Fruit fly (Drosophila melanogaster) whole organism, embryonic: ENCODE results near the gene CG5191.

Experiments used
- B-H1 ChIP-seq: fragments of 200-800 bp; sonication (Bioruptor generic); IDR thresholded peaks from 3 replicates; pipeline ENCODE4 v1.3.6; 2022; ENCODE audit warnings: missing biosample characterization, missing genetic modification characterization
- Bgb ChIP-seq: fragments of 200-800 bp; sonication (Bioruptor generic); IDR thresholded peaks from 2 replicates; pipeline ENCODE4 v1.3.6; 2022; ENCODE audit warnings: missing biosample characterization, missing genetic modification characterization; ENCODE audit not compliant: partially characterized antibody
- Bteb2 ChIP-seq: fragments of 200-800 bp; sonication (Bioruptor generic); optimal IDR thresholded peaks from 2 replicates; lab custom pipeline; 2016; ENCODE audit warnings: missing biosample characterization, missing genetic modification characterization
- C15 ChIP-seq: fragments of 200-800 bp; sonication (Bioruptor generic); IDR thresholded peaks from 3 replicates; pipeline ENCODE4 v1.3.6; 2022; ENCODE audit warnings: missing biosample characterization, missing genetic modification characterization
- CG10147 ChIP-seq: fragments of 200-800 bp; sonication (Bioruptor generic); optimal IDR thresholded peaks from 2 replicates; lab custom pipeline; 2019; ENCODE audit warnings: missing biosample characterization, mild to moderate bottlenecking, missing genetic modification characterization, moderate library complexity
- CG10209 ChIP-seq: fragments of 200-800 bp; sonication (Bioruptor generic); optimal IDR thresholded peaks from 3 replicates; lab custom pipeline; 2017; ENCODE audit warnings: missing biosample characterization, mild to moderate bottlenecking, missing genetic modification characterization, missing genetic modification reagents
- CG10267 ChIP-seq: fragments of 200-800 bp; sonication (Bioruptor generic); optimal IDR thresholded peaks from 2 replicates; lab custom pipeline; 2018; ENCODE audit warnings: missing biosample characterization, mild to moderate bottlenecking, missing genetic modification characterization, moderate library complexity
- CG11085 ChIP-seq: fragments of 200-800 bp; sonication (Bioruptor generic); IDR thresholded peaks from 2 replicates; pipeline ENCODE4 v1.3.6; 2022; ENCODE audit warnings: missing biosample characterization, missing genetic modification characterization
- CG11560 ChIP-seq: fragments of 200-800 bp; sonication (Bioruptor generic); IDR thresholded peaks from 3 replicates; pipeline ENCODE4 v1.3.6; 2022; ENCODE audit warnings: missing biosample characterization, missing genetic modification characterization
- CG12659 ChIP-seq: fragments of 200-800 bp; sonication (Bioruptor generic); optimal IDR thresholded peaks from 3 replicates; lab custom pipeline; 2017; ENCODE audit warnings: mild to moderate bottlenecking, missing biosample characterization, missing genetic modification reagents, missing genetic modification characterization
- CG13424 ChIP-seq: fragments of 200-800 bp; sonication (Bioruptor generic); optimal IDR thresholded peaks from 2 replicates; lab custom pipeline; 2019; ENCODE audit warnings: missing biosample characterization, mild to moderate bottlenecking, missing genetic modification characterization, moderate library complexity
- CG15011 ChIP-seq: fragments of 200-800 bp; sonication (Bioruptor generic); optimal IDR thresholded peaks from 3 replicates; lab custom pipeline; 2018; ENCODE audit warnings: missing biosample characterization, mild to moderate bottlenecking, missing genetic modification characterization
- CG1602 ChIP-seq: fragments of 200-800 bp; sonication (Bioruptor generic); optimal IDR thresholded peaks from 3 replicates; lab custom pipeline; 2016; ENCODE audit warnings: missing biosample characterization, missing genetic modification characterization
- CG16813 ChIP-seq: fragments of 200-800 bp; sonication (Bioruptor generic); IDR thresholded peaks from 3 replicates; pipeline ENCODE4 v1.3.6; 2022; ENCODE audit warnings: missing biosample characterization, missing genetic modification characterization; ENCODE audit not compliant: partially characterized antibody
- CG17612 ChIP-seq: fragments of 200-800 bp; sonication (Bioruptor generic); IDR thresholded peaks from 2 replicates; pipeline ENCODE4 v1.3.6; 2022; ENCODE audit warnings: missing biosample characterization, missing genetic modification characterization
- CG18599 ChIP-seq: fragments of 200-800 bp; sonication (Bioruptor generic); optimal IDR thresholded peaks from 3 replicates; lab custom pipeline; 2017; ENCODE audit warnings: missing biosample characterization, missing genetic modification characterization, mild to moderate bottlenecking, moderate library complexity, missing genetic modification reagents
- CG32532 ChIP-seq: fragments of 200-800 bp; sonication (Bioruptor generic); IDR thresholded peaks from 2 replicates; pipeline ENCODE4 v1.3.6; 2022; ENCODE audit warnings: missing biosample characterization, missing genetic modification characterization
- CG3407 ChIP-seq: fragments of 200-800 bp; sonication (Bioruptor generic); optimal IDR thresholded peaks from 2 replicates; lab custom pipeline; 2018; ENCODE audit warnings: missing biosample characterization, mild to moderate bottlenecking, missing genetic modification characterization
- CG7786 ChIP-seq: fragments of 200-800 bp; sonication (Bioruptor generic); optimal IDR thresholded peaks from 2 replicates; lab custom pipeline; 2016; ENCODE audit warnings: missing biosample characterization, missing genetic modification characterization
- CG8089 ChIP-seq: fragments of 200-800 bp; sonication (Bioruptor generic); optimal IDR thresholded peaks from 3 replicates; lab custom pipeline; 2016; ENCODE audit warnings: missing biosample characterization, missing genetic modification characterization
- CHES-1-like ChIP-seq: fragments of 200-800 bp; sonication (Bioruptor generic); optimal IDR thresholded peaks from 2 replicates; lab custom pipeline; 2016; ENCODE audit warnings: missing biosample characterization, missing genetic modification characterization
- Dip3 ChIP-seq: fragments of 200-800 bp; sonication (Bioruptor generic); optimal IDR thresholded peaks from 3 replicates; lab custom pipeline; 2016; ENCODE audit warnings: missing biosample characterization, missing genetic modification characterization
- Doc2 ChIP-seq: fragments of 200-800 bp; sonication (Bioruptor generic); IDR thresholded peaks from 2 replicates; pipeline ENCODE4 v1.3.6; 2022; ENCODE audit warnings: missing biosample characterization, missing genetic modification characterization
- Dp ChIP-seq: fragments of 200-800 bp; sonication (Bioruptor generic); optimal IDR thresholded peaks from 2 replicates; lab custom pipeline; 2018; ENCODE audit warnings: missing biosample characterization, mild to moderate bottlenecking, missing genetic modification characterization, moderate library complexity
- Ets65A ChIP-seq: fragments of 200-800 bp; sonication (Bioruptor generic); peaks from one replicate; lab custom pipeline; 2016; ENCODE audit warnings: missing biosample characterization, missing genetic modification characterization
- HLH4C ChIP-seq: fragments of 200-800 bp; sonication (Bioruptor generic); IDR thresholded peaks from 3 replicates; pipeline ENCODE4 v1.3.6; 2022; ENCODE audit warnings: missing biosample characterization, missing genetic modification characterization; ENCODE audit not compliant: partially characterized antibody
- Meics ChIP-seq: fragments of 200-800 bp; sonication (Bioruptor generic); optimal IDR thresholded peaks from 2 replicates; lab custom pipeline; 2017; ENCODE audit warnings: missing biosample characterization, mild to moderate bottlenecking, missing genetic modification characterization
- Ravus ChIP-seq: fragments of 200-800 bp; sonication (Bioruptor generic); IDR thresholded peaks from 2 replicates; pipeline ENCODE4 v1.3.6; 2022; ENCODE audit warnings: missing biosample characterization, missing genetic modification characterization
- Sin3A ChIP-seq: fragments of >200 bp; optimal IDR thresholded peaks from 2 replicates; lab custom pipeline; 2018
- Six4 ChIP-seq: fragments of 200-800 bp; sonication (Bioruptor generic); optimal IDR thresholded peaks from 2 replicates; lab custom pipeline; 2016; ENCODE audit warnings: missing biosample characterization, missing genetic modification characterization
- Taf1 ChIP-seq: fragments of 200-800 bp; sonication (Bioruptor generic); IDR thresholded peaks from 2 replicates; pipeline ENCODE4 v1.3.6; 2022; ENCODE audit warnings: missing biosample characterization, missing genetic modification characterization
- Tbp ChIP-seq: fragments of >200 bp; optimal IDR thresholded peaks from 2 replicates; lab custom pipeline; 2018; ENCODE audit warnings: missing biosample characterization, missing genetic modification characterization
- Usf ChIP-seq: fragments of 200-800 bp; sonication (Bioruptor generic); optimal IDR thresholded peaks from 2 replicates; lab custom pipeline; 2017; ENCODE audit warnings: missing genotype, missing biosample characterization, missing genetic modification characterization
- cato ChIP-seq: fragments of 200-800 bp; sonication (Bioruptor generic); optimal IDR thresholded peaks from 2 replicates; lab custom pipeline; 2016; ENCODE audit warnings: missing biosample characterization, missing genetic modification characterization, borderline replicate concordance
- crol ChIP-seq: fragments of 200-800 bp; sonication (Bioruptor generic); IDR thresholded peaks from 2 replicates; pipeline ENCODE4 v1.3.6; 2022; ENCODE audit warnings: missing biosample characterization, missing genetic modification characterization
- dati ChIP-seq: fragments of 200-800 bp; sonication (Bioruptor generic); IDR thresholded peaks from 2 replicates; pipeline ENCODE4 v1.3.6; 2022; ENCODE audit warnings: missing biosample characterization, missing genetic modification characterization
- dmrt11E ChIP-seq: fragments of 200-800 bp; sonication (Bioruptor generic); optimal IDR thresholded peaks from 3 replicates; lab custom pipeline; 2018; ENCODE audit warnings: missing biosample characterization, mild to moderate bottlenecking, missing genetic modification characterization, moderate library complexity
- fd102C ChIP-seq: fragments of 200-800 bp; sonication (Bioruptor generic); optimal IDR thresholded peaks from 2 replicates; lab custom pipeline; 2018; ENCODE audit warnings: missing biosample characterization, mild to moderate bottlenecking, missing genetic modification characterization, moderate library complexity
- ftz-f1 ChIP-seq: fragments of 200-800 bp; sonication (Bioruptor generic); optimal IDR thresholded peaks from 2 replicates; lab custom pipeline; 2016; ENCODE audit warnings: missing biosample characterization, missing genetic modification characterization
- hb ChIP-seq: fragments of 200-800 bp; sonication (Bioruptor generic); IDR thresholded peaks from 3 replicates; pipeline ENCODE4 v1.3.6; 2022; ENCODE audit warnings: missing biosample characterization, missing genetic modification characterization; ENCODE audit not compliant: partially characterized antibody
- hth ChIP-seq: fragments of >200 bp; optimal IDR thresholded peaks from 2 replicates; lab custom pipeline; 2017; ENCODE audit warnings: inconsistent platforms
- jigr1 ChIP-seq: fragments of 200-800 bp; sonication (Bioruptor generic); IDR thresholded peaks from 3 replicates; pipeline ENCODE4 v1.3.6; 2022; ENCODE audit warnings: missing biosample characterization, missing genetic modification characterization
- jumu ChIP-seq: fragments of 200-800 bp; sonication (Bioruptor generic); optimal IDR thresholded peaks from 3 replicates; lab custom pipeline; 2016; ENCODE audit warnings: missing biosample characterization, missing genetic modification characterization
- lmd ChIP-seq: fragments of 200-800 bp; sonication (Bioruptor generic); IDR thresholded peaks from 2 replicates; pipeline ENCODE4 v1.3.6; 2022; ENCODE audit warnings: missing biosample characterization, missing genetic modification characterization
- rib ChIP-seq: fragments of 200-800 bp; sonication (Bioruptor generic); IDR thresholded peaks from 2 replicates; pipeline ENCODE4 v1.3.6; 2022; ENCODE audit warnings: missing biosample characterization, missing genetic modification characterization
- sd ChIP-seq: fragments of 200-800 bp; sonication (Bioruptor generic); optimal IDR thresholded peaks from 3 replicates; lab custom pipeline; 2018; ENCODE audit warnings: missing biosample characterization, mild to moderate bottlenecking, missing genetic modification characterization, moderate library complexity
- sr ChIP-seq: fragments of 200-800 bp; sonication (Bioruptor generic); IDR thresholded peaks from 3 replicates; pipeline ENCODE4 v1.3.6; 2022; ENCODE audit warnings: missing biosample characterization, missing genetic modification characterization
- tna ChIP-seq: fragments of 200-800 bp; sonication (Bioruptor generic); IDR thresholded peaks from 2 replicates; pipeline ENCODE4 v1.3.6; 2022; ENCODE audit warnings: missing biosample characterization, missing genetic modification characterization; ENCODE audit not compliant: partially characterized antibody
- vnd ChIP-seq: fragments of 200-800 bp; sonication (Bioruptor generic); IDR thresholded peaks from 3 replicates; pipeline ENCODE4 v1.3.6; 2022; ENCODE audit warnings: missing biosample characterization, missing genetic modification characterization; ENCODE audit not compliant: partially characterized antibody

CG5191 gene

DNA sequence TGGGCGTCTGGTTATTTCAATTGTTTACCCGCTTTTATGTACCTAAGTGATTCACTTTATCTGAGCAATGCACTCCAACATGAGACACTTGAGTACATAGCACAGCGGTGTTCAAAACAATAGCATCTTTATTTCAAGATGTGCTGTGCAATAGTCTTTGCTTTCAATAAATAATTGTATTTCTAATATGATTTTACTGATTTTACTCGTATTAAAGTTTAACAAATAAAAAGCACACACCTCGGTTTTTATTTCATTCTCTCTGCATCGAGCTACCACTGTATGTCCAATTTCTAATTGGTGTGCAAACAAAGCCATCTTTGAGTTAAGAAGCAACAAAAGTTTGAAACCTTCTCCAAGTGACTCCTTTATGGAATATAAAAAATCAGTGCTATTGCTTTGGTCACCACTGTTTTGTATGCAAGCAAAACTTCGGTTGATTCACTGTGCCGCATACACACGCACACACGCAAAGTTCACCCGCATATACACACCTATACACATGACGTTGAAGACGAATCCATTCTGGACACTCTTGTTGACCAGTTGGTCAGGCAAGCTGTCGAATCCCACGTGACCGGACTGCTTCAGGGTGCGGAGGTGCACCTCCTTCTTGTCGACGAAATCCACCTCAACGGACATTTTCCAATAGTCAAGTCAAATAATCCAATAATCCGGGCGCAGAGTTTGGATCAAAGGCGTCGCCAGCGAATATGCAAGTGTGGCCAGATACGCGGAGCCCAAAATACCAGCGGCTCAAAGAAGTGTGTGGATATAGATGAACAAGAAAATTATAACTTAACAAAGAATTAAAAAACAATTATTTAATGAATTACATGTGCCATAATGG, 27.2 kb downstream of the CG5191 start, which contains the start of gene Septin2 (continued):
- TF ChIP-seq CG1602 (GFP tag; lab: Kevin White, UChicago) = peak; percentile 73
- peak; percentile 76 for TF ChIP-seq cato
- peak; percentile 73 for TF ChIP-seq lmd
- no peak for TF ChIP-seq dati (GFP tag; lab: Robert Waterston, UW)
- TF ChIP-seq Dp (GFP tag; lab: Kevin White, UChicago) = peak; percentile 25
- peak; percentile 6 for TF ChIP-seq Bteb2 (GFP tag; lab: Kevin White, UChicago)
- TF ChIP-seq CG10267 = peak; percentile 79
- peak; percentile 81 for TF ChIP-seq CG3407
- TF ChIP-seq hth (lab: Kevin White, UChicago) = no peak
- peak; percentile 14 for TF ChIP-seq Dip3 (GFP tag; lab: Kevin White, UChicago)
- no peak for TF ChIP-seq HLH4C (GFP tag; lab: Robert Waterston, UW)
- peak; percentile 58 for TF ChIP-seq Sin3A (lab: Kevin White, UChicago)
- 0 out of 3 replicates have a peak, but pooled peaks have one; percentile 6 for TF ChIP-seq CG16813 (GFP tag; lab: Robert Waterston, UW)
- peak; percentile 61; the same call in 1 of the 3 replicates for TF ChIP-seq B-H1 (GFP tag; lab: Robert Waterston, UW)
- TF ChIP-seq vnd (GFP tag; lab: Robert Waterston, UW) = no peak
- TF ChIP-seq Ravus (GFP tag; lab: Robert Waterston, UW) = no peak
- TF ChIP-seq CG10147 = peak; percentile 62
- peak; percentile 80 for TF ChIP-seq CG13424
- no peak for TF ChIP-seq Ets65A (GFP tag; lab: Kevin White, UChicago)
- TF ChIP-seq Taf1 = no peak
- TF ChIP-seq Tbp (GFP tag; lab: Kevin White, UChicago) = no peak
- TF ChIP-seq Six4 = peak; percentile 81
- TF ChIP-seq CG8089 (GFP tag; lab: Kevin White, UChicago) = peak; percentile 51
- TF ChIP-seq jigr1 = peak; percentile 55; the same call in 2 of the 3 replicates
- 0 out of 3 replicates have a peak, but pooled peaks have one; percentile 14 for TF ChIP-seq CG11560 (tag; lab: Robert Waterston, UW)
- peak; percentile 71 for TF ChIP-seq Meics (GFP tag; lab: Kevin White, UChicago)
- no peak for TF ChIP-seq sd (tag; lab: Kevin White, UChicago)
- TF ChIP-seq Usf (GFP tag; lab: Kevin White, UChicago) = no peak
- no peak for TF ChIP-seq rib (GFP tag; lab: Robert Waterston, UW)
- TF ChIP-seq crol (GFP tag; lab: Robert Waterston, UW) = 0 out of 2 replicates have a peak, but pooled peaks have one; percentile 8
- peak; percentile 30 for TF ChIP-seq jumu
- TF ChIP-seq dmrt11E (tag; lab: Kevin White, UChicago) = peak; percentile 78
- TF ChIP-seq Doc2 (GFP tag; lab: Robert Waterston, UW) = no peak
- TF ChIP-seq CG32532 (GFP tag; lab: Robert Waterston, UW) = peak; percentile 28; the same call in 1 of the 2 replicates
- peak; percentile 79 for TF ChIP-seq CG18599
- TF ChIP-seq CG15011 = peak; percentile 68
- 0 out of 3 replicates have a peak, but pooled peaks have one; percentile 18 for TF ChIP-seq sr
- no peak for TF ChIP-seq Bgb (GFP tag; lab: Robert Waterston, UW)
- TF ChIP-seq tna (GFP tag; lab: Robert Waterston, UW) = no peak
- peak; percentile 72 for TF ChIP-seq CG12659 (GFP tag; lab: Kevin White, UChicago)
- TF ChIP-seq CG7786 = peak; percentile 45
- TF ChIP-seq CG10209 (GFP tag; lab: Kevin White, UChicago) = peak; percentile 83
- TF ChIP-seq ftz-f1 = no peak
- TF ChIP-seq C15 (GFP tag; lab: Robert Waterston, UW) = no peak
- no peak for TF ChIP-seq CG17612 (GFP tag; lab: Robert Waterston, UW)
- TF ChIP-seq hb (GFP tag; lab: Robert Waterston, UW) = no peak
- TF ChIP-seq CG11085 (GFP tag; lab: Robert Waterston, UW) = no peak
- peak; percentile 66 for TF ChIP-seq CHES-1-like (GFP tag; lab: Kevin White, UChicago)
- TF ChIP-seq fd102C (GFP tag; lab: Kevin White, UChicago) = no peak
